Fruit fly (Drosophila melanogaster) S2 (cell line): ENCODE results near the gene Klp3A.

Experiments used
- CG8478 ChIP-seq: fragments of >200 bp; optimal IDR thresholded peaks from 2 replicates; lab custom pipeline; 2018
- CTCF ChIP-seq, 2 experiments: fragments of >200 bp; optimal IDR thresholded peaks; 2 replicates each; lab custom pipeline; 2018

dm6 chrX:2635075-2635643 lies 31.3 kb upstream of the Klp3A start:
- TF ChIP-seq CG8478 (no peak), CTCF (optimal IDR thresholded peaks at IDR 0.05; lab: Kevin White, UChicago) (no peak)
